Fruit fly (Drosophila melanogaster) whole organism, embryonic: Measurements from ENCODE around the gene CG12024.
A peak's percentile ranks its signal among the peaks of the same experiment; 100 is the strongest.

ENCODE experiments used
- CG10209 ChIP-seq: fragments of 200-800 bp; sonication (Bioruptor generic); optimal IDR thresholded peaks from 3 replicates; lab custom pipeline; 2017; ENCODE audit warnings: missing biosample characterization, mild to moderate bottlenecking, missing genetic modification characterization, missing genetic modification reagents
- CG10321 ChIP-seq: fragments of 200-800 bp; sonication (Bioruptor generic); IDR thresholded peaks from 2 replicates; pipeline ENCODE4 v1.3.6; 2022; ENCODE audit warnings: missing biosample characterization, missing genetic modification characterization
- CG10654 ChIP-seq: fragments of 200-800 bp; sonication (Bioruptor generic); optimal IDR thresholded peaks from 2 replicates; lab custom pipeline; 2016; ENCODE audit warnings: missing biosample characterization, missing genetic modification characterization
- CG11723 ChIP-seq: fragments of 200-800 bp; sonication (Bioruptor generic); optimal IDR thresholded peaks from 2 replicates; lab custom pipeline; 2017; ENCODE audit warnings: missing biosample characterization, mild to moderate bottlenecking, missing genetic modification characterization
- CG12659 ChIP-seq: fragments of 200-800 bp; sonication (Bioruptor generic); optimal IDR thresholded peaks from 3 replicates; lab custom pipeline; 2017; ENCODE audit warnings: mild to moderate bottlenecking, missing biosample characterization, missing genetic modification reagents, missing genetic modification characterization
- CG13775 ChIP-seq: fragments of 200-800 bp; sonication (Bioruptor generic); optimal IDR thresholded peaks from 3 replicates; lab custom pipeline; 2017; ENCODE audit warnings: missing biosample characterization, mild to moderate bottlenecking, missing genetic modification characterization
- CG15479 ChIP-seq: fragments of 200-800 bp; sonication (Bioruptor generic); optimal IDR thresholded peaks from 3 replicates; lab custom pipeline; 2019; ENCODE audit warnings: missing biosample characterization, mild to moderate bottlenecking, missing genetic modification characterization, moderate library complexity
- CG17568 ChIP-seq: fragments of 200-800 bp; sonication (Bioruptor generic); optimal IDR thresholded peaks from 2 replicates; lab custom pipeline; 2018; ENCODE audit warnings: missing biosample characterization, mild to moderate bottlenecking, missing genetic modification characterization, moderate library complexity
- CG18619 ChIP-seq: fragments of 200-800 bp; sonication (Bioruptor generic); optimal IDR thresholded peaks from 3 replicates; lab custom pipeline; 2017; ENCODE audit warnings: missing biosample characterization, mild to moderate bottlenecking, missing genetic modification characterization
- CG2678 ChIP-seq: fragments of 200-800 bp; sonication (Bioruptor generic); optimal IDR thresholded peaks from 3 replicates; lab custom pipeline; 2019; ENCODE audit warnings: missing biosample characterization, mild to moderate bottlenecking, missing genetic modification characterization, moderate library complexity
- CG3726 ChIP-seq: fragments of 200-800 bp; sonication (Bioruptor generic); IDR thresholded peaks from 3 replicates; pipeline ENCODE4, ENCODE4 v1.3.6; 2022; ENCODE audit warnings: missing biosample characterization, missing genetic modification characterization
- CG4404 ChIP-seq: fragments of 200-800 bp; sonication (Bioruptor generic); IDR thresholded peaks from 2 replicates; pipeline ENCODE4 v1.3.6; 2022; ENCODE audit warnings: missing biosample characterization, missing genetic modification characterization
- CG5953 ChIP-seq: fragments of 200-800 bp; sonication (Bioruptor generic); IDR thresholded peaks from 2 replicates; pipeline ENCODE4 v1.3.6; 2022; ENCODE audit warnings: missing biosample characterization, missing genetic modification characterization
- CG6689 ChIP-seq: fragments of 200-800 bp; sonication (Bioruptor generic); IDR thresholded peaks from 2 replicates; pipeline ENCODE4 v1.3.6; 2022; ENCODE audit warnings: missing biosample characterization, missing genetic modification characterization
- CG6813 ChIP-seq: fragments of 200-800 bp; sonication (Bioruptor generic); optimal IDR thresholded peaks from 2 replicates; lab custom pipeline; 2017; ENCODE audit warnings: missing biosample characterization, missing genetic modification characterization, mild to moderate bottlenecking, moderate library complexity, missing genetic modification reagents
- CG7357 ChIP-seq: fragments of 200-800 bp; sonication (Bioruptor generic); IDR thresholded peaks from 3 replicates; pipeline ENCODE4 v1.3.6; 2022; ENCODE audit warnings: missing biosample characterization, missing genetic modification characterization
- CG8359 ChIP-seq: fragments of 200-800 bp; sonication (Bioruptor generic); optimal IDR thresholded peaks from 2 replicates; lab custom pipeline; 2017; ENCODE audit warnings: missing biosample characterization, mild to moderate bottlenecking, missing genetic modification characterization, borderline replicate concordance
- CG8924 ChIP-seq: fragments of 200-800 bp; optimal IDR thresholded peaks from 3 replicates; lab custom pipeline; 2019; ENCODE audit warnings: missing biosample characterization, mild to moderate bottlenecking, missing genetic modification characterization, moderate library complexity
- Camta ChIP-seq: fragments of 200-800 bp; sonication (Bioruptor generic); optimal IDR thresholded peaks from 2 replicates; lab custom pipeline; 2016; ENCODE audit warnings: missing biosample characterization, missing genetic modification characterization
- Fer2 ChIP-seq: fragments of 200-800 bp; sonication (Bioruptor generic); optimal IDR thresholded peaks from 2 replicates; lab custom pipeline; 2018; ENCODE audit warnings: missing biosample characterization, mild to moderate bottlenecking, missing genetic modification characterization, moderate library complexity
- Fer3 ChIP-seq: fragments of 200-800 bp; sonication (Bioruptor generic); optimal IDR thresholded peaks from 2 replicates; lab custom pipeline; 2018; ENCODE audit warnings: missing biosample characterization, mild to moderate bottlenecking, missing genetic modification characterization, moderate library complexity
- H2.0 ChIP-seq: fragments of 200-800 bp; sonication (Bioruptor generic); IDR thresholded peaks from 2 replicates; pipeline ENCODE4 v1.3.6; 2022; ENCODE audit warnings: missing biosample characterization, missing genetic modification characterization
- HLH54F ChIP-seq: fragments of 200-800 bp; sonication (Bioruptor generic); optimal IDR thresholded peaks from 3 replicates; lab custom pipeline; 2016; ENCODE audit warnings: missing biosample characterization, missing genetic modification characterization
- Hey ChIP-seq: fragments of 200-800 bp; sonication (Bioruptor generic); optimal IDR thresholded peaks from 3 replicates; lab custom pipeline; 2018; ENCODE audit warnings: missing biosample characterization, mild to moderate bottlenecking, missing genetic modification characterization
- Hr39 ChIP-seq: fragments of >200 bp; optimal IDR thresholded peaks from 2 replicates; lab custom pipeline; 2017
- Hr78 ChIP-seq, 2 experiments: fragments of 200-800 bp in 1 of 2; fragments of >200 bp in 1 of 2; sonication (Bioruptor generic) in 1 of 2; optimal IDR thresholded peaks; 2 replicates each; lab custom pipeline; 2017 to 2019; ENCODE audit warnings: missing biosample characterization in 2 of 2, missing genetic modification characterization in 2 of 2, mild to moderate bottlenecking in 1 of 2, moderate library complexity in 1 of 2
- Jarid2 ChIP-seq: fragments of 200-800 bp; sonication (Bioruptor generic); optimal IDR thresholded peaks from 3 replicates; lab custom pipeline; 2017; ENCODE audit warnings: mild to moderate bottlenecking, missing biosample characterization, missing genetic modification reagents, missing genetic modification characterization
- Lpt ChIP-seq: fragments of >200 bp; optimal IDR thresholded peaks from 2 replicates; lab custom pipeline; 2018; ENCODE audit warnings: missing biosample characterization, missing genetic modification characterization
- NC2β ChIP-seq: fragments of 200-800 bp; sonication (Bioruptor generic); optimal IDR thresholded peaks from 2 replicates; lab custom pipeline; 2016; ENCODE audit warnings: missing biosample characterization, missing genetic modification characterization
- Spps ChIP-seq: fragments of 200-800 bp; sonication (Bioruptor generic); optimal IDR thresholded peaks from 2 replicates; lab custom pipeline; 2018; ENCODE audit warnings: missing biosample characterization, mild to moderate bottlenecking, missing genetic modification characterization
- amos ChIP-seq: fragments of 200-800 bp; sonication (Bioruptor generic); IDR thresholded peaks from 2 replicates; pipeline ENCODE4 v1.3.6; 2022; ENCODE audit warnings: missing biosample characterization, missing genetic modification characterization; ENCODE audit not compliant: partially characterized antibody
- bab2 ChIP-seq: fragments of 200-800 bp; sonication (Bioruptor generic); optimal IDR thresholded peaks from 2 replicates; lab custom pipeline; 2016; ENCODE audit warnings: missing biosample characterization, missing genetic modification characterization
- bowl ChIP-seq: fragments of 200-800 bp; sonication (Bioruptor generic); IDR thresholded peaks from 2 replicates; pipeline ENCODE4 v1.3.6; 2022; ENCODE audit warnings: missing biosample characterization, missing genetic modification characterization
- bsh ChIP-seq, 2 experiments: fragments of 200-800 bp; sonication (Bioruptor generic); optimal IDR thresholded peaks; 2 replicates each; lab custom pipeline; 2017 to 2018; ENCODE audit warnings: mild to moderate bottlenecking in 2 of 2, missing biosample characterization in 2 of 2, missing genetic modification characterization in 2 of 2, moderate library complexity in 1 of 2
- gce ChIP-seq: fragments of 200-800 bp; sonication (Bioruptor generic); IDR thresholded peaks from 3 replicates; pipeline ENCODE4 v1.3.6; 2022; ENCODE audit warnings: missing biosample characterization, missing genetic modification characterization
- gem ChIP-seq: fragments of 200-800 bp; sonication (Bioruptor generic); optimal IDR thresholded peaks from 2 replicates; lab custom pipeline; 2019; ENCODE audit warnings: missing biosample characterization, mild to moderate bottlenecking, missing genetic modification characterization, moderate library complexity
- hth ChIP-seq: fragments of >200 bp; optimal IDR thresholded peaks from 2 replicates; lab custom pipeline; 2017; ENCODE audit warnings: inconsistent platforms
- insv ChIP-seq, 2 experiments: fragments of 200-800 bp; sonication (Bioruptor generic); optimal IDR thresholded peaks; 3 replicates each; lab custom pipeline; 2016 to 2018; ENCODE audit warnings: missing biosample characterization in 2 of 2, missing genetic modification characterization in 2 of 2
- row ChIP-seq: fragments of 200-800 bp; sonication (Bioruptor generic); IDR thresholded peaks from 3 replicates; pipeline ENCODE4 v1.3.6; 2022; ENCODE audit warnings: missing biosample characterization, missing genetic modification characterization
- sd ChIP-seq: fragments of 200-800 bp; sonication (Bioruptor generic); optimal IDR thresholded peaks from 3 replicates; lab custom pipeline; 2018; ENCODE audit warnings: missing biosample characterization, mild to moderate bottlenecking, missing genetic modification characterization, moderate library complexity
- sqz ChIP-seq: fragments of 200-800 bp; sonication (Bioruptor generic); optimal IDR thresholded peaks from 3 replicates; lab custom pipeline; 2018; ENCODE audit warnings: missing biosample characterization, mild to moderate bottlenecking, missing genetic modification characterization
- stc ChIP-seq: fragments of 200-800 bp; sonication (Bioruptor generic); IDR thresholded peaks from 2 replicates; pipeline ENCODE4 v1.3.6; 2022; ENCODE audit warnings: missing biosample characterization, missing genetic modification characterization
- tgo ChIP-seq: fragments of 200-800 bp; sonication (Bioruptor generic); IDR thresholded peaks from 3 replicates; pipeline ENCODE4 v1.3.6; 2022; ENCODE audit warnings: missing biosample characterization, missing genetic modification characterization
- tio ChIP-seq: fragments of 200-800 bp; sonication (Bioruptor generic); optimal IDR thresholded peaks from 2 replicates; lab custom pipeline; 2017; ENCODE audit warnings: missing biosample characterization, missing genetic modification characterization, inconsistent platforms
- trem ChIP-seq: fragments of 200-800 bp; optimal IDR thresholded peaks from 3 replicates; lab custom pipeline; 2019; ENCODE audit warnings: missing biosample characterization, mild to moderate bottlenecking, missing genetic modification characterization, moderate library complexity
- trh ChIP-seq: fragments of 200-800 bp; sonication (Bioruptor generic); optimal IDR thresholded peaks from 2 replicates; lab custom pipeline; 2016; ENCODE audit warnings: missing biosample characterization, missing genetic modification characterization
- tup ChIP-seq: fragments of 200-800 bp; sonication (Bioruptor generic); optimal IDR thresholded peaks from 2 replicates; lab custom pipeline; 2016; ENCODE audit warnings: missing biosample characterization, mild to moderate bottlenecking, missing genetic modification characterization, moderate library complexity
- vfl ChIP-seq: fragments of 200-800 bp; sonication (Bioruptor generic); optimal IDR thresholded peaks from 2 replicates; lab custom pipeline; 2016; ENCODE audit warnings: missing biosample characterization, missing genetic modification characterization
- yki ChIP-seq: fragments of >200 bp; optimal IDR thresholded peaks from 3 replicates; lab custom pipeline; 2018

The CG12024 gene

dm6 chr3L:1856467-1857350 lies at the start of gene CG12024 (continued):
- TF ChIP-seq CG8359 (GFP tag; lab: Kevin White, UChicago) (no peak), NC2β (GFP tag; lab: Kevin White, UChicago) (peak; percentile 80), tgo (peak; percentile 56; the same call in 2 of the 3 replicates), vfl (peak; percentile 1), gce (no peak), CG15479 (GFP tag; lab: Kevin White, UChicago) (no peak), Hr78 (GFP tag; optimal IDR thresholded peaks at IDR 0.05; lab: Kevin White, UChicago) (no peak), hth (no peak), CG6689 (GFP tag; lab: Robert Waterston, UW) (0 out of 2 replicates have a peak, but pooled peaks have one; percentile 37), CG12659 (GFP tag; lab: Kevin White, UChicago) (peak; percentile 87), CG3726 (GFP tag; lab: Robert Waterston, UW) (no peak), trh (GFP tag; lab: Kevin White, UChicago) (no peak), CG4404 (GFP tag; lab: Robert Waterston, UW) (peak; percentile 60), CG2678 (peak; percentile 79), CG10321 (GFP tag; lab: Robert Waterston, UW) (no peak), bowl (GFP tag; lab: Robert Waterston, UW) (no peak), bab2 (GFP tag; lab: Kevin White, UChicago) (peak; percentile 76), CG7357 (GFP tag; lab: Robert Waterston, UW) (peak; percentile 99), tio (peak; percentile 64), Fer3 (tag; lab: Kevin White, UChicago) (peak; percentile 71), row (GFP tag; lab: Robert Waterston, UW) (peak; percentile 92), tup (GFP tag; lab: Kevin White, UChicago) (peak; percentile 43), sd (tag; lab: Kevin White, UChicago) (no peak), CG5953 (GFP tag; lab: Robert Waterston, UW) (no peak), CG6813 (GFP tag; lab: Kevin White, UChicago) (no peak), trem (tag; lab: Kevin White, UChicago) (peak; percentile 86), CG8924 (tag; lab: Kevin White, UChicago) (peak; percentile 72), CG17568 (GFP tag; lab: Kevin White, UChicago) (no peak), Spps (tag; lab: Kevin White, UChicago) (peak; percentile 34), CG10209 (peak; percentile 76), CG11723 (no peak), H2.0 (GFP tag; lab: Robert Waterston, UW) (peak; percentile 55; the same call in 1 of the 2 replicates), yki (no peak), sqz (GFP tag; lab: Kevin White, UChicago) (no peak), amos (GFP tag; lab: Robert Waterston, UW) (no peak), Lpt (no peak), Camta (peak; percentile 35), CG10654 (GFP tag; lab: Kevin White, UChicago) (peak; percentile 60), Hey (tag; lab: Kevin White, UChicago) (peak; percentile 80), bsh (GFP tag; optimal IDR thresholded peaks at IDR 0.05; lab: Kevin White, UChicago) (peak in 1 of 2 experiments; percentile 61), insv (GFP tag; optimal IDR thresholded peaks at IDR 0.05; lab: Kevin White, UChicago) (peak in 1 of 2 experiments; percentile 62), CG18619 (peak; percentile 69), gem (tag; lab: Kevin White, UChicago) (peak; percentile 80), HLH54F (GFP tag; lab: Kevin White, UChicago) (peak; percentile 89), stc (GFP tag; lab: Robert Waterston, UW) (no peak), CG13775 (GFP tag; lab: Kevin White, UChicago) (peak; percentile 74), Hr39 (lab: Kevin White, UChicago) (no peak), Jarid2 (GFP tag; lab: Kevin White, UChicago) (peak; percentile 33), Fer2 (peak; percentile 61)
